Fruit fly (Drosophila melanogaster): ENCODE results near the gene CG8475.
A peak's percentile ranks its signal among the peaks of the same experiment; 100 is the strongest.

Gene CG8475

dm6 chr2L:8239712-8240245 is 43.1 kb upstream of the CG8475 start, which contains the start of gene Pvr (continued):
- TF ChIP-seq vnd (GFP tag; IDR thresholded peaks at IDR 0.05; ENCODE audit: partially characterized antibody) = peak; percentile 89
- no peak for TF ChIP-seq MESR4 (GFP tag; optimal IDR thresholded peaks at IDR 0.05)
- peak; percentile 21 for TF ChIP-seq CG8290 (GFP tag; optimal IDR thresholded peaks at IDR 0.05)
- no peak for TF ChIP-seq CG8290 (tag; optimal IDR thresholded peaks at IDR 0.05)
- TF ChIP-seq pzg (GFP tag; optimal IDR thresholded peaks at IDR 0.05) = peak; percentile 70
- TF ChIP-seq phol (tag; optimal IDR thresholded peaks at IDR 0.05) = no peak
- no peak for TF ChIP-seq CG12299 (tag; optimal IDR thresholded peaks at IDR 0.05)
- TF ChIP-seq CG34224 (GFP tag; IDR thresholded peaks at IDR 0.05; ENCODE audit: partially characterized antibody) = peak; percentile 85
- TF ChIP-seq pita (GFP tag; optimal IDR thresholded peaks at IDR 0.05) = no peak
- TF ChIP-seq run (tag; optimal IDR thresholded peaks at IDR 0.05) = no peak
- peak; percentile 93 for TF ChIP-seq Scr (GFP tag; IDR thresholded peaks at IDR 0.05; ENCODE audit: partially characterized antibody)
- peak; percentile 89 for TF ChIP-seq nerfin-2 (GFP tag; IDR thresholded peaks at IDR 0.05; ENCODE audit: partially characterized antibody)
- peak; percentile 93 for TF ChIP-seq Sry-δ (GFP tag; optimal IDR thresholded peaks at IDR 0.05)
- TF ChIP-seq dysf (GFP tag; IDR thresholded peaks at IDR 0.05) = no peak
- TF ChIP-seq tll (GFP tag; optimal IDR thresholded peaks at IDR 0.05) = peak in 1 of 2 experiments; percentile 14
- TF ChIP-seq CG6683 (GFP tag; optimal IDR thresholded peaks at IDR 0.05) = no peak
- TF ChIP-seq Doc3 (GFP tag; IDR thresholded peaks at IDR 0.05; ENCODE audit: partially characterized antibody) = peak; percentile 97
- TF ChIP-seq MBD-R2 (GFP tag; IDR thresholded peaks at IDR 0.05) = peak; percentile 34; the same call in 1 of the 2 replicates
- no peak for TF ChIP-seq sr (GFP tag; IDR thresholded peaks at IDR 0.05)
- TF ChIP-seq CoRest (tag; optimal IDR thresholded peaks at IDR 0.05) = peak; percentile 29
- TF ChIP-seq CG2116 (GFP tag; optimal IDR thresholded peaks at IDR 0.05) = peak; percentile 69
- peak; percentile 3 for TF ChIP-seq CG8924 (tag; optimal IDR thresholded peaks at IDR 0.05)
- TF ChIP-seq Mad (GFP tag; optimal IDR thresholded peaks at IDR 0.05) = peak; percentile 0
- peak; percentile 15; the same call in 1 of the 2 replicates for TF ChIP-seq stc (GFP tag; IDR thresholded peaks at IDR 0.05)
- TF ChIP-seq Med (GFP tag) = peak; percentile 86
- peak; percentile 71 for TF ChIP-seq CG15514 (GFP tag; optimal IDR thresholded peaks at IDR 0.05)
- peak; percentile 39 for TF ChIP-seq CG32532 (GFP tag; IDR thresholded peaks at IDR 0.05)
- peak; percentile 95 for TF ChIP-seq CG6791 (GFP tag; IDR thresholded peaks at IDR 0.05; ENCODE audit: partially characterized antibody)
- TF ChIP-seq Rfx (GFP tag; IDR thresholded peaks at IDR 0.05) = peak; percentile 26; the same call in 1 of the 2 replicates
- TF ChIP-seq CG3995 (GFP tag; optimal IDR thresholded peaks at IDR 0.05) = peak; percentile 93
- peak; percentile 17 for TF ChIP-seq CG13775 (GFP tag; optimal IDR thresholded peaks at IDR 0.05)
- TF ChIP-seq Xbp1 (GFP tag; optimal IDR thresholded peaks at IDR 0.05) = peak; percentile 23
- no peak for TF ChIP-seq CG3838 (GFP tag; optimal IDR thresholded peaks at IDR 0.05)
- peak; percentile 67 for TF ChIP-seq trem (tag; optimal IDR thresholded peaks at IDR 0.05)
- peak; percentile 96 for TF ChIP-seq CG13287 (GFP tag; IDR thresholded peaks at IDR 0.05; ENCODE audit: partially characterized antibody)
- TF ChIP-seq CG7963 (GFP tag; IDR thresholded peaks at IDR 0.05; ENCODE audit: partially characterized antibody) = peak; percentile 94
- TF ChIP-seq CG12391 (tag; optimal IDR thresholded peaks at IDR 0.05) = peak; percentile 2
- TF ChIP-seq dm (GFP tag; optimal IDR thresholded peaks at IDR 0.05) = no peak
- peak; percentile 1 for TF ChIP-seq bcd (GFP tag; optimal IDR thresholded peaks at IDR 0.05)
- no peak for TF ChIP-seq Hey (tag; optimal IDR thresholded peaks at IDR 0.05)
- TF ChIP-seq CG33557 (GFP tag; optimal IDR thresholded peaks at IDR 0.05) = peak; percentile 6
- peak; percentile 55 for TF ChIP-seq CG12659 (GFP tag; optimal IDR thresholded peaks at IDR 0.05)
- TF ChIP-seq ranshi (GFP tag; IDR thresholded peaks at IDR 0.05) = no peak
- peak; percentile 11; the same call in 1 of the 3 replicates for TF ChIP-seq CG34422 (GFP tag; IDR thresholded peaks at IDR 0.05)
- peak; percentile 60 for TF ChIP-seq CTCF (GFP tag; optimal IDR thresholded peaks at IDR 0.05)
- TF ChIP-seq row (GFP tag; IDR thresholded peaks at IDR 0.05) = peak; percentile 35; the same call in 1 of the 3 replicates
- peak; percentile 86 for TF ChIP-seq CG14710 (tag; optimal IDR thresholded peaks at IDR 0.05)
- TF ChIP-seq bbx (GFP tag; IDR thresholded peaks at IDR 0.05; ENCODE audit: partially characterized antibody) = peak; percentile 97
- no peak for TF ChIP-seq CG15073 (GFP tag; optimal IDR thresholded peaks at IDR 0.05)
